Worm (Caenorhabditis elegans) whole organism, L1 larva: ENCODE results near the gene F55E10.4.

ENCODE experiments used
- C04F5.9 ChIP-seq: sonication (generic microtip); optimal IDR thresholded peaks from 2 replicates; lab custom pipeline; 2016; ENCODE audit warnings: missing genetic modification characterization, missing compliant biosample characterization
- C34B4.2 ChIP-seq: sonication (generic microtip); optimal IDR thresholded peaks from 2 replicates; lab custom pipeline; 2017; ENCODE audit warnings: mild to moderate bottlenecking, missing genetic modification characterization, missing compliant biosample characterization
- alr-1 ChIP-seq: fragments of 200-800 bp; sonication (Bioruptor generic); optimal IDR thresholded peaks from 2 replicates; lab custom pipeline; 2018; ENCODE audit warnings: borderline replicate concordance, mild to moderate bottlenecking, missing genetic modification characterization, missing compliant biosample characterization
- ama-1 ChIP-seq: fragments of 150-350 bp; optimal IDR thresholded peaks from 2 replicates; lab custom pipeline; 2014
- ceh-63 ChIP-seq: fragments of 200-800 bp; sonication (Bioruptor generic); optimal IDR thresholded peaks from 2 replicates; lab custom pipeline; 2018; ENCODE audit warnings: mild to moderate bottlenecking, missing genetic modification characterization, missing compliant biosample characterization
- ceh-8 ChIP-seq: fragments of 200-800 bp; sonication (Bioruptor generic); optimal IDR thresholded peaks from 2 replicates; lab custom pipeline; 2018; ENCODE audit warnings: mild to moderate bottlenecking, missing genetic modification characterization, moderate library complexity, missing compliant biosample characterization
- ces-1 ChIP-seq: fragments of 150-350 bp; optimal IDR thresholded peaks from 2 replicates; lab custom pipeline; 2014; ENCODE audit warnings: missing biosample characterization, missing genetic modification reagents, missing genetic modification characterization
- dpl-1 ChIP-seq, 3 experiments: fragments of 150-350 bp in 2 of 3; sonication (generic microtip) in 1 of 3; optimal IDR thresholded peaks; 2 replicates each; lab custom pipeline; 2014 to 2017; ENCODE audit warnings: missing biosample characterization in 3 of 3, missing genetic modification characterization in 3 of 3, missing genetic modification reagents in 3 of 3
- dsc-1 ChIP-seq: sonication (generic microtip); optimal IDR thresholded peaks from 2 replicates; lab custom pipeline; 2016; ENCODE audit warnings: mild to moderate bottlenecking, missing genetic modification characterization, missing compliant biosample characterization
- efl-1 ChIP-seq, 4 experiments: fragments of 150-350 bp; optimal IDR thresholded peaks in 3 of 4; peaks in 1 of 4; 1 replicate in 1 of 4; 2 replicates in 3 of 4; lab custom pipeline; 2014; ENCODE audit warnings: missing biosample characterization in 2 of 4, missing genetic modification characterization in 2 of 4, missing genetic modification reagents in 2 of 4
- egl-27 ChIP-seq, 2 experiments: fragments of 150-350 bp in 1 of 2; sonication (generic microtip); optimal IDR thresholded peaks; 3 replicates each; lab custom pipeline; 2017 to 2018; ENCODE audit warnings: missing biosample characterization in 2 of 2, missing genetic modification characterization in 2 of 2, missing genetic modification reagents in 2 of 2
- elt-3 ChIP-seq, 6 experiments: fragments of 150-350 bp in 1 of 6; sonication (generic microtip); optimal IDR thresholded peaks; 2 replicates each; lab custom pipeline; 2017 to 2018; ENCODE audit warnings: missing biosample characterization in 6 of 6, missing genetic modification characterization in 6 of 6, inconsistent platforms in 1 of 6
- fkh-10 ChIP-seq: sonication (generic microtip); optimal IDR thresholded peaks from 2 replicates; lab custom pipeline; 2017; ENCODE audit warnings: missing biosample characterization, missing genetic modification reagents, missing genetic modification characterization
- lin-14 ChIP-seq: fragments of 200-800 bp; sonication (Bioruptor generic); optimal IDR thresholded peaks from 2 replicates; lab custom pipeline; 2018; ENCODE audit warnings: mild to moderate bottlenecking, missing genetic modification characterization, moderate library complexity, missing compliant biosample characterization
- lin-15B ChIP-seq: fragments of 150-350 bp; sonication (generic microtip); optimal IDR thresholded peaks from 3 replicates; lab custom pipeline; 2014; ENCODE audit warnings: missing biosample characterization, missing genetic modification characterization
- lin-35 ChIP-seq, 2 experiments: fragments of 150-350 bp; optimal IDR thresholded peaks; 2 replicates each; lab custom pipeline; 2014; ENCODE audit warnings: missing biosample characterization in 2 of 2, missing genetic modification characterization in 2 of 2, missing genetic modification reagents in 2 of 2
- mab-9 ChIP-seq: fragments of 200-800 bp; sonication (Bioruptor generic); IDR thresholded peaks from 2 replicates; pipeline ENCODE4 v1.3.6; 2022; ENCODE audit warnings: missing genetic modification reagents, missing genetic modification characterization, missing compliant biosample characterization
- mef-2 ChIP-seq: fragments of 150-350 bp; optimal IDR thresholded peaks from 2 replicates; lab custom pipeline; 2014; ENCODE audit warnings: missing biosample characterization, missing genetic modification characterization
- mep-1 ChIP-seq: fragments of 150-350 bp; optimal IDR thresholded peaks from 2 replicates; lab custom pipeline; 2014; ENCODE audit warnings: missing biosample characterization, missing genetic modification characterization
- nhr-12 ChIP-seq: sonication (generic microtip); optimal IDR thresholded peaks from 2 replicates; lab custom pipeline; 2017; ENCODE audit warnings: missing biosample characterization, missing genetic modification characterization
- nhr-20 ChIP-seq: sonication (generic microtip); optimal IDR thresholded peaks from 2 replicates; lab custom pipeline; 2016; ENCODE audit warnings: mild to moderate bottlenecking, missing genetic modification characterization, missing compliant biosample characterization
- nhr-85 ChIP-seq: sonication (generic microtip); peaks from one replicate; lab custom pipeline; 2016; ENCODE audit warnings: missing genetic modification characterization, inconsistent platforms, missing compliant biosample characterization
- pqm-1 ChIP-seq: sonication (generic microtip); optimal IDR thresholded peaks from 3 replicates; lab custom pipeline; 2017; ENCODE audit warnings: missing biosample characterization, missing genetic modification characterization
- rnt-1 ChIP-seq: sonication (generic microtip); optimal IDR thresholded peaks from 2 replicates; lab custom pipeline; 2016; ENCODE audit warnings: mild to moderate bottlenecking, missing genetic modification characterization, moderate library complexity, missing compliant biosample characterization
- skn-1 ChIP-seq: fragments of 150-350 bp; optimal IDR thresholded peaks from 2 replicates; lab custom pipeline; 2014; ENCODE audit warnings: missing biosample characterization, missing genetic modification characterization
- snu-23 ChIP-seq: sonication (generic microtip); optimal IDR thresholded peaks from 2 replicates; lab custom pipeline; 2016; ENCODE audit warnings: missing genetic modification characterization, missing compliant biosample characterization
- sup-37 ChIP-seq: fragments of 200-800 bp; sonication (Bioruptor generic); optimal IDR thresholded peaks from 2 replicates; lab custom pipeline; 2018; ENCODE audit warnings: mild to moderate bottlenecking, missing genetic modification characterization, missing compliant biosample characterization
- swsn-7 ChIP-seq: sonication (generic microtip); optimal IDR thresholded peaks from 2 replicates; lab custom pipeline; 2016; ENCODE audit warnings: missing genetic modification characterization, missing compliant biosample characterization
- tlp-1 ChIP-seq: fragments of 150-350 bp; optimal IDR thresholded peaks from 2 replicates; lab custom pipeline; 2014; ENCODE audit warnings: missing biosample characterization, missing genetic modification characterization
- unc-62 ChIP-seq: fragments of 150-350 bp; optimal IDR thresholded peaks from 2 replicates; lab custom pipeline; 2014; ENCODE audit warnings: missing biosample characterization, missing genetic modification reagents, missing genetic modification characterization
- unc-98 ChIP-seq: fragments of 200-800 bp; sonication (Bioruptor generic); IDR thresholded peaks from 2 replicates; pipeline ENCODE4 v1.3.6; 2022; ENCODE audit warnings: missing genetic modification characterization, missing compliant biosample characterization
- vab-15 ChIP-seq: sonication (generic microtip); optimal IDR thresholded peaks from 2 replicates; lab custom pipeline; 2017; ENCODE audit warnings: missing genotype, mild to moderate bottlenecking, missing genetic modification characterization, missing compliant biosample characterization
- zag-1 ChIP-seq: fragments of 150-350 bp; optimal IDR thresholded peaks from 2 replicates; lab custom pipeline; 2014; ENCODE audit warnings: missing biosample characterization, missing genetic modification characterization
- ztf-11 ChIP-seq, 2 experiments: sonication (generic microtip); optimal IDR thresholded peaks; 2 replicates each; lab custom pipeline; 2016 to 2017; ENCODE audit warnings: missing genetic modification characterization in 2 of 2, missing biosample characterization in 1 of 2, missing compliant biosample characterization in 1 of 2

Gene F55E10.4

DNA sequence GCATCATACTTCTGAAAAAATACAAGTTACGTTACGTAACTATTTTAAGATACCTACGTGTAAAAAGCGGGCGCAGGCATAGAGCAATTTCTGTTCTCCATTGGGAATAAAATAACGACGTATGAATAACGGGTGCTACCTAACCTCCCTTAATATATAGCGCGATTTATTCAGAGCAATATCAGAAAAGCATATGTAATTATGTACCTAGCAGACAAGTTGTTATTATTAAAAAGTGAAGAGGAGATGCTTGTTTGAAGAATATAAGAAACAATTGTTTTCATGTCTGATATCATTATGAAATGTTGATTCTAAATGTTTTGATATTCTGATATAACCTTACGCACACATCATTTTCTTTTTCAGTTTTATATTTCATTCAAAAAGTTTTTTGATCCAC, 8.8 kb downstream of the F55E10.4 start, which contains the start of gene srh-11:
Gene srh-11 (minus strand): TSS at position 101 of the 400 bp plus-strand sequence.
- TF ChIP-seq ceh-8 (GFP tag; lab: Kevin White, UChicago) = no peak
- TF ChIP-seq lin-15B (tag; lab: Kevin White, UChicago) = no peak
- TF ChIP-seq sup-37 = no peak
- TF ChIP-seq ztf-11 (tag; optimal IDR thresholded peaks at IDR 0.05; lab: Kevin White, UChicago) = no peak
- TF ChIP-seq swsn-7 (tag; lab: Kevin White, UChicago) = no peak
- no peak for TF ChIP-seq egl-27 (tag; optimal IDR thresholded peaks at IDR 0.05; lab: Kevin White, UChicago)
- no peak for TF ChIP-seq mab-9 (GFP tag; lab: Robert Waterston, UW)
- TF ChIP-seq elt-3 (tag; optimal IDR thresholded peaks at IDR 0.05; lab: Kevin White, UChicago) = no peak
- no peak for TF ChIP-seq nhr-85 (tag; lab: Kevin White, UChicago)
- no peak for TF ChIP-seq tlp-1
- TF ChIP-seq rnt-1 (tag; lab: Kevin White, UChicago) = no peak
- TF ChIP-seq ceh-63 = no peak
- TF ChIP-seq, all 84 proteins: peak for 0

DNA sequence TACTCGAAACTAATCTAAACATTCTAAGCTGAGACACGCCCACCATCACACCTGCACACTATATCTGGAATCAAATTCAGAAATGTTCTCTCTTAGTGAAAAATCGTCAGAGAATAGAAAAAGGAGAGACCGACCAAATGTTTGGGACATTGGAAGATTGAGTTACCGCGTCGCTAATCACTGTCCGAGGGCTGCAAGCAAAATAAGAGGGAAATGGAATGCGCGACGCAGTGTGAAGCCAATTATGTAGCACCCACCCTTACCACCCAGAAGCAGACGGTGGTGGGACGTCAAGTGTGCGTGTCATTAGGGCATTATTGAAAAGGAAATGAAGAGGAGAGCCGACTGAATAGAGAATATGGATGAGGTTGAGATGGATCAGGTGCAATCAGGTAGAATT, 16.1 kb downstream of the F55E10.4 start:
- TF ChIP-seq snu-23 (GFP tag; lab: Kevin White, UChicago) = no peak
- no peak for TF ChIP-seq nhr-20 (tag; lab: Kevin White, UChicago)
- TF ChIP-seq pqm-1 = no peak
- no peak for TF ChIP-seq dpl-1 (GFP tag; optimal IDR thresholded peaks at IDR 0.05; lab: Kevin White, UChicago)
- no peak for TF ChIP-seq tlp-1
- TF ChIP-seq lin-14 (GFP tag; lab: Kevin White, UChicago) = peak; percentile 40

DNA sequence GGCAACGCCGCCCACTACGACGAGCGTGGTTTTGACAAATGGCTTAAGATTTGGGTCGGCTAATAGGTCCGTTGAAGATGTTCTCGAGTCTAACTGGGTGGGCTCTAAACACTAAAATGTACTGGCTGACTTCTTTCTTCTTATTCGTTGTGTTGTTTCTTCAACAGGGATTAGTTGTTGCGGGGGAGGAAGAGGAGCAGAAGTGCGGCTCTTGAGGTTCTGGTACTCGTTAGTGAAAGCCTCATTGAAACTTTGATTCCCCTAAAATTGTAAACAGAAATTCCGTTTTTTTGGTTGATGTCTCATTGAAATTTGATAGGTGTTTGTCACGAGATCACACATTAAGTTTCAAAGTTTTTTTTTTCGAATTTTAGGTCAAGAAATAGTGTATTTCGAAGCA, 17.0 kb downstream of the F55E10.4 start:
- no peak for TF ChIP-seq nhr-85 (tag; lab: Kevin White, UChicago)
- peak; percentile 69 for TF ChIP-seq dsc-1 (tag; lab: Kevin White, UChicago)
- TF ChIP-seq fkh-10 (GFP tag; lab: Kevin White, UChicago) = no peak
- no peak for TF ChIP-seq C34B4.2 (tag; lab: Kevin White, UChicago)

DNA sequence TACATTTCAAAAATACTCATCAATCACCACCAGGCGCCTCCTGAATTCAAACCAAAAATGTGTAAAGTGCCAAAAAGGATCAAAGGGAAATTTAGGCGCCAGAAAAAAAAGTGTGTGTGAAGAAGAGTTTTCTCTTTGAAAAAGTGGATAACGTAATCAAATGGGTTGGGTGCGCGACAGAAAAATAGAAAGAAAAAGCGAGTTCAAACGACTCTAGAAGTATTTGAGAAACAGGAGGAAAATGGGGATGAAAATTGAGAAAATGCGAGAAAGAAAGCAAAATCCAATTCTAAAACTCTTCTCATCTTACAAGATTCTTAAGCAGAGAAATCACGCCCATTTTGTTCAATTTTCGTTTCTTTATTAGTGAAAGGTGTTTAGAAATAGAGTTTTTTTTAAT, 19.2 kb downstream of the F55E10.4 start:
- TF ChIP-seq lin-15B (tag; lab: Kevin White, UChicago) (no peak), vab-15 (tag; lab: Kevin White, UChicago) (no peak), mep-1 (tag; lab: Kevin White, UChicago) (no peak), alr-1 (tag; lab: Kevin White, UChicago) (no peak), nhr-12 (tag; lab: Kevin White, UChicago) (no peak), unc-62 (GFP tag; lab: Kevin White, UChicago) (no peak), ceh-63 (no peak), swsn-7 (tag; lab: Kevin White, UChicago) (no peak), unc-98 (GFP tag; lab: Robert Waterston, UW) (no peak), fkh-10 (GFP tag; lab: Kevin White, UChicago) (peak; percentile 39), ama-1 (lab: Kevin White, UChicago) (no peak), mef-2 (tag; lab: Kevin White, UChicago) (no peak), lin-35 (GFP tag; optimal IDR thresholded peaks at IDR 0.05; lab: Kevin White, UChicago) (no peak), C04F5.9 (no peak), zag-1 (no peak), nhr-85 (tag; lab: Kevin White, UChicago) (peak; percentile 18), lin-14 (GFP tag; lab: Kevin White, UChicago) (peak; percentile 9)

DNA sequence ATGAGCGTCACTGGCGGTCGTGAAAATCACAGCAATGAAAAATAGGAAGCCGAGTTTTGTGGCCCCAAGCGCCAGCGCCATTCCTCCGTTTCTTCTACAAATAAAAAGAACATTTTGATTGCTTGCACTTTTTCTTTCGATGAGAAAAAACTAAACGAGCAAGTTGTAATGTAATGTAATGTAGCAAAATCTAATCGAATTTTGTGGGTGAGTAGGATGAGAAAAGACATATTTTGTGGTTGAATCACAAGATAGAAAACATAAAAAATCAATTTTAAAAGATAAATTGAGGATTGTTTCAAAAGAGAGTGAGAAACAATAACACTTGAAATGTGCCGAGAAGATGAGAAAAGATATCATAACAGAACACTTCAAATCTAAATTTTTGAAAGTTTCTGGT, 20.1 kb downstream of the F55E10.4 start, which contains the start of gene R09F10.5:
Gene R09F10.5 (minus strand): TSS at position 101 of the 400 bp plus-strand sequence.
- peak; percentile 15 for TF ChIP-seq lin-14 (GFP tag; lab: Kevin White, UChicago)
- peak; percentile 19 for TF ChIP-seq ces-1 (GFP tag; lab: Kevin White, UChicago)
- TF ChIP-seq skn-1 (tag; lab: Kevin White, UChicago) = no peak
- no peak for TF ChIP-seq unc-62 (GFP tag; lab: Kevin White, UChicago)
- no peak for TF ChIP-seq efl-1 (optimal IDR thresholded peaks at IDR 0.05; lab: Kevin White, UChicago)
- no peak for TF ChIP-seq efl-1 (GFP tag; optimal IDR thresholded peaks at IDR 0.05 in 1 of 2; lab: Kevin White, UChicago)
